Worm (Caenorhabditis elegans) whole organism, late embryonic: ENCODE data around the gene bath-44.

Experiments
- C08G9.2 ChIP-seq: sonication (generic microtip); optimal IDR thresholded peaks from 2 replicates; lab custom pipeline; 2016; ENCODE audit warnings: mild to moderate bottlenecking, missing genetic modification characterization, moderate library complexity, missing compliant biosample characterization
- F13H6.1 ChIP-seq: sonication (generic microtip); optimal IDR thresholded peaks from 2 replicates; lab custom pipeline; 2016; ENCODE audit warnings: missing genetic modification characterization, missing compliant biosample characterization
- K09A11.1 ChIP-seq: sonication (generic microtip); optimal IDR thresholded peaks from 2 replicates; lab custom pipeline; 2017; ENCODE audit warnings: antibody characterized with exemption, mild to moderate bottlenecking, missing genetic modification characterization, missing compliant biosample characterization; ENCODE audit not compliant: insufficient read depth
- T23F11.4 ChIP-seq: fragments of 200-800 bp; sonication (Bioruptor generic); optimal IDR thresholded peaks from 2 replicates; lab custom pipeline; 2018; ENCODE audit warnings: mild to moderate bottlenecking, missing genetic modification characterization, missing compliant biosample characterization
- Y22D7AL.16 ChIP-seq: sonication (generic microtip); optimal IDR thresholded peaks from 2 replicates; lab custom pipeline; 2016; ENCODE audit warnings: missing genetic modification characterization, missing compliant biosample characterization
- ahr-1 ChIP-seq: sonication (generic microtip); optimal IDR thresholded peaks from 2 replicates; lab custom pipeline; 2016; ENCODE audit warnings: missing genetic modification characterization, missing compliant biosample characterization
- ceh-2 ChIP-seq: sonication (generic microtip); optimal IDR thresholded peaks from 2 replicates; lab custom pipeline; 2016; ENCODE audit warnings: missing genotype, missing genetic modification characterization, missing compliant biosample characterization
- ceh-22 ChIP-seq: sonication (generic microtip); optimal IDR thresholded peaks from 2 replicates; lab custom pipeline; 2017; ENCODE audit warnings: missing biosample characterization, missing genetic modification characterization
- ceh-31 ChIP-seq: sonication (generic microtip); optimal IDR thresholded peaks from 2 replicates; lab custom pipeline; 2016; ENCODE audit warnings: missing genetic modification characterization, missing compliant biosample characterization
- ceh-6 ChIP-seq: fragments of 200-800 bp; sonication (Bioruptor generic); optimal IDR thresholded peaks from 2 replicates; lab custom pipeline; 2018; ENCODE audit warnings: mild to moderate bottlenecking, missing genetic modification characterization, missing compliant biosample characterization
- fax-1 ChIP-seq: sonication (generic microtip); optimal IDR thresholded peaks from 2 replicates; lab custom pipeline; 2016; ENCODE audit warnings: missing genotype, missing genetic modification characterization, missing compliant biosample characterization
- fkh-6 ChIP-seq: sonication (generic microtip); optimal IDR thresholded peaks from 2 replicates; lab custom pipeline; 2016; ENCODE audit warnings: missing genetic modification characterization, missing compliant biosample characterization
- hlh-13 ChIP-seq: fragments of 200-800 bp; sonication (Bioruptor generic); optimal IDR thresholded peaks from 2 replicates; lab custom pipeline; 2018; ENCODE audit warnings: mild to moderate bottlenecking, missing genetic modification characterization, missing compliant biosample characterization
- hlh-30 ChIP-seq: sonication (generic microtip); optimal IDR thresholded peaks from 2 replicates; lab custom pipeline; 2017; ENCODE audit warnings: antibody characterized with exemption, missing genetic modification characterization, missing compliant biosample characterization; ENCODE audit not compliant: insufficient read depth
- lim-6 ChIP-seq: sonication (generic microtip); optimal IDR thresholded peaks from 2 replicates; lab custom pipeline; 2016; ENCODE audit warnings: missing genetic modification characterization, missing compliant biosample characterization
- madf-2 ChIP-seq: sonication (generic microtip); optimal IDR thresholded peaks from 2 replicates; lab custom pipeline; 2017; ENCODE audit warnings: missing genetic modification characterization, missing compliant biosample characterization
- nhr-11 ChIP-seq: fragments of 150-350 bp; optimal IDR thresholded peaks from 2 replicates; lab custom pipeline; 2014; ENCODE audit warnings: missing biosample characterization, missing genetic modification characterization
- nhr-232 ChIP-seq: sonication (generic microtip); optimal IDR thresholded peaks from 2 replicates; lab custom pipeline; 2016; ENCODE audit warnings: missing genetic modification characterization, missing compliant biosample characterization
- pag-3 ChIP-seq: sonication (generic microtip); optimal IDR thresholded peaks from 2 replicates; lab custom pipeline; 2016; ENCODE audit warnings: missing compliant biosample characterization, missing genetic modification characterization, borderline replicate concordance
- pat-9 ChIP-seq: fragments of 200-800 bp; sonication (Bioruptor generic); optimal IDR thresholded peaks from 2 replicates; lab custom pipeline; 2018; ENCODE audit warnings: mild to moderate bottlenecking, missing genetic modification characterization, moderate library complexity, missing compliant biosample characterization
- pros-1 ChIP-seq: fragments of 150-350 bp; optimal IDR thresholded peaks from 2 replicates; lab custom pipeline; 2014; ENCODE audit warnings: missing biosample characterization, missing genetic modification reagents, missing genetic modification characterization
- ref-2 ChIP-seq: sonication (generic microtip); optimal IDR thresholded peaks from 2 replicates; lab custom pipeline; 2016; ENCODE audit warnings: missing genetic modification characterization, missing compliant biosample characterization
- rnt-1 ChIP-seq: sonication (generic microtip); optimal IDR thresholded peaks from 2 replicates; lab custom pipeline; 2016; ENCODE audit warnings: missing genetic modification characterization, missing compliant biosample characterization
- sdc-2 ChIP-seq: sonication (generic microtip); optimal IDR thresholded peaks from 2 replicates; lab custom pipeline; 2016; ENCODE audit warnings: missing genotype, missing genetic modification characterization, missing compliant biosample characterization
- sox-2 ChIP-seq: fragments of 200-800 bp; sonication (Bioruptor generic); IDR thresholded peaks from 2 replicates; pipeline ENCODE4 v1.3.6; 2022; ENCODE audit warnings: missing genetic modification reagents, missing genetic modification characterization, missing compliant biosample characterization
- sox-4 ChIP-seq: sonication (generic microtip); optimal IDR thresholded peaks from 2 replicates; lab custom pipeline; 2017; ENCODE audit warnings: mild to moderate bottlenecking, missing genetic modification characterization, inconsistent platforms, missing compliant biosample characterization
- tbx-7 ChIP-seq: sonication (generic microtip); optimal IDR thresholded peaks from 2 replicates; lab custom pipeline; 2016; ENCODE audit warnings: missing genotype, missing genetic modification characterization, missing compliant biosample characterization
- ttx-3 ChIP-seq: sonication (generic microtip); optimal IDR thresholded peaks from 2 replicates; lab custom pipeline; 2016; ENCODE audit warnings: missing genetic modification reagents, missing genetic modification characterization, missing compliant biosample characterization
- unc-42 ChIP-seq: sonication (generic microtip); optimal IDR thresholded peaks from 2 replicates; lab custom pipeline; 2016; ENCODE audit warnings: missing genotype, missing genetic modification characterization, missing compliant biosample characterization
- unc-55 ChIP-seq: sonication (generic microtip); optimal IDR thresholded peaks from 2 replicates; lab custom pipeline; 2017; ENCODE audit warnings: missing biosample characterization, missing genetic modification reagents, missing genetic modification characterization
- unc-86 ChIP-seq: sonication (generic microtip); optimal IDR thresholded peaks from 2 replicates; lab custom pipeline; 2016; ENCODE audit warnings: missing genetic modification characterization, missing compliant biosample characterization
- zip-5 ChIP-seq: sonication (generic microtip); optimal IDR thresholded peaks from 2 replicates; lab custom pipeline; 2016; ENCODE audit warnings: missing genetic modification characterization, missing compliant biosample characterization

bath-44 gene

DNA sequence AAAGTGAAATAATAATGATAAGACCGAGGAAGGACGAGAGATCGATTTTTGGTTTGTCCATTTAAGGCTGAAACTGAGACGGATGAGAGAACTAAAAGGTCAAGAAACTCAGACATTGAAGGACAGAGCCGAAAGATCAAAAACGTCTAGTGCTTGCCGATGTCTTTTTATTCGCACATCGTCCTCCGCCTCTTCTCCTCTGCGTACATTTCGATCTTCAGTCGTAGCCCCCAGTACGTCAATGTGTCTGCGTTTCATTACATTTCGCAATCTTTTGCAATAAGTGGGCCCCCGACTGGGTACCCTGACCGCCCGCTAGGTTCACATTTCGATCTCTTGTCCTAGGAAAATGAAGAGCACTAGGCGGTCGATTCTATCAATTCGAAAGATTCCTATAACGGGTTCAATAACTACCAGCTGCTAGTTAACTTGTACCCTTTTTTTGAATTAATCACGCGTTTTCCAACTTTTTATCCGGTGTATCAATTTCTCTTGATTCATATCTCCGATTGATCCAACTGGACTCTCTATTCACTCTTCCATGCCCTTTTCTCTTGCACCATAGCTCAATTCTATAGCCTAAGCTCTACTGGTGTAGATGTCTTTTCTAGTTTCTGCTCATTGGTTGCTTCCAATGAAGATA is 2.6 kb upstream of the bath-44 start (continued):
- TF ChIP-seq ahr-1 (tag; lab: Kevin White, UChicago) (no peak), sdc-2 (tag; lab: Kevin White, UChicago) (no peak), unc-86 (tag; lab: Kevin White, UChicago) (no peak), K09A11.1 (no peak), unc-55 (GFP tag; lab: Kevin White, UChicago) (peak; percentile 32)
- TF ChIP-seq, all 69 proteins: peak for 7

DNA sequence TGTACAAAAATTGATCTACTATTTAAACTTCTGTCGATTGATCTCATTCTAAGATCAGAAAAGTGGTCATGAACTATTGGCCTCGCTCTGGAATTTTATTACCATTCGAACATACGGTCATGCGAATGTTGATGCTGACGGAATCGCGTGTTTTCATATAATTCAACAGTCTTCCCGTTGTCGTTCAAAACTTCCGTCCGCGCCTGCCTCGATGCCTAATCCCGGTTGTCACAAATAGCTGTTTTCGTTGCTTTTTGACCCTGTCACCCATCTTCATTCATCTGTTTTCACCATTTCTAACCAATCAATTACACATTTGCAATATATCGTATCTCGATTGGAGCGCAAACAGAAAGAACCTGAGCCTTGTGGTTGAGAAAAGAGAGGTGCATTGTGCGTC is 1.4 kb upstream of the bath-44 start:
- TF ChIP-seq pat-9 (tag; lab: Kevin White, UChicago): no peak
- TF ChIP-seq, all 69 proteins: peak for 0

DNA sequence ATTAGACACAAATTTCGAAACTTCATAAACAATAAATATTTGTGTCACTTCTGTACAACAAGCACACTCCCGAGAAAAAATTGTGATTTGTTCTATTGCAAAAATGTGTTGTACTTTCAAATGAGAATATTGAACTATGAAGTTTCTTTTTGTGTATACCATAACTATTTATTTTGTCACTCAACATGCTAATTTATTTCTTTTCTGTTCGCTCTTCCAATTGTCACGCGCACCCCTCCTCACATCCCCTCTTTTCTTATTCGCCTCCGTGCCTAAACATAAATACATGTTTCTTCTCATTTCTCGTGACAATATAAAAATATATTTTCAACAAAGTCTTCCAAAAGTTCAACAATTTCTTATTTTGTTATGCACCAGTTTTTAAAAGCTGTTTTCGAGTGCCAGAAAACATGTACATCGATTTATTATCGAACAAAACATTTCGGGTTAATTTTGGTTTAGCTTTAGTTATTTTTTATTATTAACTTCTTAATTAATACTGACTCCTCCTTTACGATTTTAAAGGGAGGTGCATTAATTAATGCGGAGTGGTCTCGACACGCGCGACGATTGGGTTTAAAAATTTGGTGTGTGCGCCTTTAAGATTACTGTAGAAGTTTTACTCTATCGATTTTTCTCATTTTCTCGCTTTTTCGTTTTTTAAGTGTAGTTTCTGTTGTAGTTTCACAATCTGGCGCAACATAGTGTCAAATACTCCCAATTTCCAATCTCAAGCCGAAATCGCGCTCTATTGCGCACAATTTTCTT is 649 bp upstream of the bath-44 start:
- TF ChIP-seq tbx-7 (tag; lab: Kevin White, UChicago) (no peak), K09A11.1 (no peak), pros-1 (tag; lab: Kevin White, UChicago) (no peak), sox-2 (GFP tag; lab: Robert Waterston, UW) (no peak), pat-9 (tag; lab: Kevin White, UChicago) (no peak), madf-2 (tag; lab: Kevin White, UChicago) (no peak), hlh-30 (tag; lab: Kevin White, UChicago) (no peak), ceh-31 (tag; lab: Kevin White, UChicago) (no peak), pag-3 (no peak), F13H6.1 (tag; lab: Kevin White, UChicago) (no peak), C08G9.2 (tag; lab: Kevin White, UChicago) (no peak), rnt-1 (tag; lab: Kevin White, UChicago) (no peak), hlh-13 (GFP tag; lab: Kevin White, UChicago) (no peak), lim-6 (tag; lab: Kevin White, UChicago) (no peak), zip-5 (tag; lab: Kevin White, UChicago) (no peak), nhr-11 (tag; lab: Kevin White, UChicago) (no peak)

DNA sequence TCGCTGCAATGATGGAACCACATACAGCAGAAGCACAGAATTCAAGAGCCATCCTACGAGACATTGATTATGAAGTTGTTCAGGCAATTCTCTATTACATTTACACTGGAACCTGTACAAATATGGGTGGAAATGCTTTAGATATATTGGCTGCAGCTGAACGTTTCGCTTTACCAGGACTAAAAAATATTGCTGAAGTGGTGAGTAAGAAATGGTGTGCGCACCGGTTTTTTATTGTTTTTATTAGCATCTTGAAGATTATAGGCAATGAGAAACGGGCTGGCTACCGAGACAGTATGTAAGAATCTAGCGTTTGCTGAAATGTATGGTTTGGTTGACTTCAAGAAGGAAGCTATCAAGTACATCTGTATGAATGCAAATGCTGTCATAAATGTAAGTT is 1.3 kb downstream of the bath-44 start:
- TF ChIP-seq fax-1 (tag; lab: Kevin White, UChicago): no peak
- TF ChIP-seq Y22D7AL.16 (tag; lab: Kevin White, UChicago): no peak
- TF ChIP-seq ttx-3: no peak
- no peak for TF ChIP-seq ceh-2 (tag; lab: Kevin White, UChicago)
- TF ChIP-seq ceh-22 (tag; lab: Kevin White, UChicago): no peak
- no peak for TF ChIP-seq nhr-232 (tag; lab: Kevin White, UChicago)
- TF ChIP-seq F13H6.1 (tag; lab: Kevin White, UChicago): no peak
- TF ChIP-seq T23F11.4 (GFP tag; lab: Kevin White, UChicago): no peak
- no peak for TF ChIP-seq ref-2
- TF ChIP-seq fkh-6: no peak
- TF ChIP-seq unc-42 (tag; lab: Kevin White, UChicago): no peak
- TF ChIP-seq pat-9 (tag; lab: Kevin White, UChicago): no peak
- TF ChIP-seq sox-4 (tag; lab: Kevin White, UChicago): no peak
- TF ChIP-seq pros-1 (tag; lab: Kevin White, UChicago): no peak
- no peak for TF ChIP-seq K09A11.1
- TF ChIP-seq C08G9.2 (tag; lab: Kevin White, UChicago): no peak
- TF ChIP-seq ceh-6 (GFP tag; lab: Kevin White, UChicago): no peak
- TF ChIP-seq, all 69 proteins: peak for 0
